Worm (Caenorhabditis elegans) whole organism, L1 larva: ENCODE data around the gene F28A12.10.

Experiments used
- pax-3 ChIP-seq: fragments of 200-800 bp; sonication (Bioruptor generic); optimal IDR thresholded peaks from 2 replicates; lab custom pipeline; 2018; ENCODE audit warnings: mild to moderate bottlenecking, missing genetic modification characterization, moderate library complexity, missing compliant biosample characterization
- unc-62 ChIP-seq: fragments of 150-350 bp; optimal IDR thresholded peaks from 2 replicates; lab custom pipeline; 2014; ENCODE audit warnings: missing biosample characterization, missing genetic modification reagents, missing genetic modification characterization

ce11 chrV:8643093-8643492, 5.5 kb upstream of the F28A12.10 start, which contains the start of gene asp-13:
- no peak for TF ChIP-seq unc-62 (GFP tag; lab: Kevin White, UChicago)
- no peak for TF ChIP-seq pax-3 (tag; lab: Kevin White, UChicago)
